Fruit fly (Drosophila melanogaster) whole organism, embryonic: ENCODE measurements around the gene D12.

Experiments used
- Atf3 ChIP-seq: fragments of 200-800 bp; sonication (Bioruptor generic); optimal IDR thresholded peaks from 3 replicates; lab custom pipeline; 2016; ENCODE audit warnings: missing biosample characterization, missing genetic modification characterization
- BtbVII ChIP-seq: fragments of 200-800 bp; sonication (Bioruptor generic); optimal IDR thresholded peaks from 3 replicates; lab custom pipeline; 2017; ENCODE audit warnings: missing biosample characterization, mild to moderate bottlenecking, missing genetic modification characterization
- CG1024 ChIP-seq: fragments of 200-800 bp; sonication (Bioruptor generic); IDR thresholded peaks from 2 replicates; pipeline ENCODE4 v1.3.6; 2022; ENCODE audit warnings: missing biosample characterization, missing genetic modification characterization
- CG11093 ChIP-seq: fragments of 200-800 bp; sonication (Bioruptor generic); IDR thresholded peaks from 3 replicates; pipeline ENCODE4 v1.3.6; 2022; ENCODE audit warnings: missing biosample characterization, missing genetic modification characterization
- CG13287 ChIP-seq: fragments of 200-800 bp; sonication (Bioruptor generic); IDR thresholded peaks from 2 replicates; pipeline ENCODE4 v1.3.6; 2022; ENCODE audit warnings: missing biosample characterization, missing genetic modification characterization; ENCODE audit not compliant: partially characterized antibody
- CG14710 ChIP-seq: fragments of 200-800 bp; sonication (Bioruptor generic); optimal IDR thresholded peaks from 3 replicates; lab custom pipeline; 2019; ENCODE audit warnings: missing biosample characterization, mild to moderate bottlenecking, missing genetic modification characterization, moderate library complexity
- CG14860 ChIP-seq: fragments of 200-800 bp; sonication (Bioruptor generic); IDR thresholded peaks from 3 replicates; pipeline ENCODE4 v1.3.6; 2022; ENCODE audit warnings: missing biosample characterization, missing genetic modification characterization; ENCODE audit not compliant: partially characterized antibody
- CG1529 ChIP-seq: fragments of 200-800 bp; sonication (Bioruptor generic); optimal IDR thresholded peaks from 3 replicates; lab custom pipeline; 2018; ENCODE audit warnings: missing biosample characterization, missing genetic modification characterization
- CG17829 ChIP-seq: fragments of 200-800 bp; optimal IDR thresholded peaks from 2 replicates; lab custom pipeline; 2019; ENCODE audit warnings: missing biosample characterization, mild to moderate bottlenecking, missing genetic modification characterization, moderate library complexity
- CG3281 ChIP-seq: fragments of 200-800 bp; sonication (Bioruptor generic); optimal IDR thresholded peaks from 3 replicates; lab custom pipeline; 2017; ENCODE audit warnings: missing biosample characterization, mild to moderate bottlenecking, missing genetic modification characterization
- CG33213 ChIP-seq: fragments of 200-800 bp; sonication (Bioruptor generic); optimal IDR thresholded peaks from 3 replicates; lab custom pipeline; 2016; ENCODE audit warnings: missing biosample characterization, missing genetic modification characterization
- CG34224 ChIP-seq: fragments of 200-800 bp; sonication (Bioruptor generic); IDR thresholded peaks from 3 replicates; pipeline ENCODE4 v1.3.6; 2022; ENCODE audit warnings: missing biosample characterization, missing genetic modification characterization; ENCODE audit not compliant: partially characterized antibody
- CG42726 ChIP-seq: fragments of 200-800 bp; sonication (Bioruptor generic); IDR thresholded peaks from 2 replicates; pipeline ENCODE4 v1.3.6; 2022; ENCODE audit warnings: missing biosample characterization, missing genetic modification characterization; ENCODE audit not compliant: partially characterized antibody
- CG7786 ChIP-seq: fragments of 200-800 bp; sonication (Bioruptor generic); optimal IDR thresholded peaks from 2 replicates; lab custom pipeline; 2016; ENCODE audit warnings: missing biosample characterization, missing genetic modification characterization
- CG7839 ChIP-seq: fragments of 200-800 bp; sonication (Bioruptor generic); optimal IDR thresholded peaks from 3 replicates; lab custom pipeline; 2018; ENCODE audit warnings: missing biosample characterization, mild to moderate bottlenecking, missing genetic modification characterization, moderate library complexity
- CG8944 ChIP-seq: fragments of 200-800 bp; sonication (Bioruptor generic); optimal IDR thresholded peaks from 3 replicates; lab custom pipeline; 2016; ENCODE audit warnings: missing biosample characterization, missing genetic modification characterization
- CG9797 ChIP-seq: fragments of 200-800 bp; sonication (Bioruptor generic); optimal IDR thresholded peaks from 3 replicates; lab custom pipeline; 2018; ENCODE audit warnings: missing biosample characterization, mild to moderate bottlenecking, missing genetic modification characterization
- CG9817 ChIP-seq: fragments of 200-800 bp; sonication (Bioruptor generic); optimal IDR thresholded peaks from 2 replicates; lab custom pipeline; 2018; ENCODE audit warnings: missing biosample characterization, mild to moderate bottlenecking, missing genetic modification characterization, moderate library complexity
- Dll ChIP-seq: fragments of 200-800 bp; sonication (Bioruptor generic); IDR thresholded peaks from 4 replicates; pipeline ENCODE4 v1.3.6; 2022; ENCODE audit warnings: missing biosample characterization, missing genetic modification characterization; ENCODE audit not compliant: partially characterized antibody
- Fer1 ChIP-seq: fragments of 200-800 bp; sonication (Bioruptor generic); optimal IDR thresholded peaks from 2 replicates; lab custom pipeline; 2017; ENCODE audit warnings: missing biosample characterization, mild to moderate bottlenecking, missing genetic modification characterization
- Fer2 ChIP-seq: fragments of 200-800 bp; sonication (Bioruptor generic); optimal IDR thresholded peaks from 2 replicates; lab custom pipeline; 2018; ENCODE audit warnings: missing biosample characterization, mild to moderate bottlenecking, missing genetic modification characterization, moderate library complexity
- GATAe ChIP-seq: fragments of 200-800 bp; sonication (Bioruptor generic); conservative IDR thresholded peaks from 2 replicates; pipeline ENCODE4 v1.3.6; 2022; ENCODE audit warnings: missing biosample characterization, missing genetic modification characterization
- HLH4C ChIP-seq: fragments of 200-800 bp; sonication (Bioruptor generic); IDR thresholded peaks from 3 replicates; pipeline ENCODE4 v1.3.6; 2022; ENCODE audit warnings: missing biosample characterization, missing genetic modification characterization; ENCODE audit not compliant: partially characterized antibody
- HLHmδ ChIP-seq: fragments of 200-800 bp; sonication (Bioruptor generic); optimal IDR thresholded peaks from 2 replicates; lab custom pipeline; 2018; ENCODE audit warnings: missing biosample characterization, mild to moderate bottlenecking, missing genetic modification characterization, moderate library complexity
- HmgZ ChIP-seq: fragments of 200-800 bp; sonication (Bioruptor generic); optimal IDR thresholded peaks from 2 replicates; lab custom pipeline; 2018; ENCODE audit warnings: missing biosample characterization, mild to moderate bottlenecking, missing genetic modification characterization
- MBD-R2 ChIP-seq: fragments of 200-800 bp; sonication (Bioruptor generic); IDR thresholded peaks from 2 replicates; pipeline ENCODE4 v1.3.6; 2022; ENCODE audit warnings: missing biosample characterization, missing genetic modification characterization
- NK7.1 ChIP-seq: fragments of 200-800 bp; sonication (Bioruptor generic); optimal IDR thresholded peaks from 3 replicates; lab custom pipeline; 2016; ENCODE audit warnings: missing biosample characterization, missing genetic modification characterization
- Rfx ChIP-seq: fragments of 200-800 bp; sonication (Bioruptor generic); IDR thresholded peaks from 2 replicates; pipeline ENCODE4 v1.3.6; 2022; ENCODE audit warnings: missing biosample characterization, missing genetic modification characterization
- Scr ChIP-seq: fragments of 200-800 bp; sonication (Bioruptor generic); IDR thresholded peaks from 2 replicates; pipeline ENCODE4 v1.3.6; 2022; ENCODE audit warnings: missing biosample characterization, missing genetic modification characterization; ENCODE audit not compliant: partially characterized antibody
- Sox102F ChIP-seq: fragments of 200-800 bp; sonication (Bioruptor generic); optimal IDR thresholded peaks from 2 replicates; lab custom pipeline; 2018; ENCODE audit warnings: missing biosample characterization, mild to moderate bottlenecking, missing genetic modification characterization, moderate library complexity
- ab ChIP-seq: fragments of 200-800 bp; sonication (Bioruptor generic); optimal IDR thresholded peaks from 2 replicates; lab custom pipeline; 2016; ENCODE audit warnings: missing biosample characterization, missing genetic modification characterization
- btn ChIP-seq: fragments of 200-800 bp; sonication (Bioruptor generic); optimal IDR thresholded peaks from 2 replicates; lab custom pipeline; 2016; ENCODE audit warnings: missing biosample characterization, missing genetic modification characterization
- ems ChIP-seq: fragments of 200-800 bp; sonication (Bioruptor generic); optimal IDR thresholded peaks from 3 replicates; lab custom pipeline; 2016; ENCODE audit warnings: missing biosample characterization, missing genetic modification characterization
- gfzf ChIP-seq: fragments of 200-800 bp; sonication (Bioruptor generic); optimal IDR thresholded peaks from 2 replicates; lab custom pipeline; 2016; ENCODE audit warnings: missing biosample characterization, mild to moderate bottlenecking, missing genetic modification characterization, moderate library complexity
- inv ChIP-seq: fragments of 200-800 bp; sonication (Bioruptor generic); IDR thresholded peaks from 2 replicates; pipeline ENCODE4 v1.3.6; 2022; ENCODE audit warnings: missing biosample characterization, missing genetic modification characterization; ENCODE audit not compliant: partially characterized antibody
- knrl ChIP-seq: fragments of 200-800 bp; sonication (Bioruptor generic); IDR thresholded peaks from 3 replicates; pipeline ENCODE4 v1.3.6; 2022; ENCODE audit warnings: missing biosample characterization, missing genetic modification characterization; ENCODE audit not compliant: partially characterized antibody
- lola ChIP-seq, 3 experiments: fragments of >200 bp in 2 of 3; fragments of 200-800 bp in 1 of 3; sonication (Bioruptor generic) in 1 of 3; optimal IDR thresholded peaks; 2 replicates each; lab custom pipeline; 2017 to 2019; ENCODE audit warnings: missing biosample characterization in 3 of 3, missing genetic modification characterization in 3 of 3, mild to moderate bottlenecking in 1 of 3, moderate library complexity in 1 of 3
- luna ChIP-seq: fragments of 200-800 bp; sonication (Bioruptor generic); optimal IDR thresholded peaks from 2 replicates; lab custom pipeline; 2016; ENCODE audit warnings: missing biosample characterization, missing genetic modification characterization
- pb ChIP-seq: fragments of 200-800 bp; sonication (Bioruptor generic); optimal IDR thresholded peaks from 3 replicates; lab custom pipeline; 2016; ENCODE audit warnings: missing biosample characterization, missing genetic modification characterization
- so ChIP-seq: fragments of 200-800 bp; sonication (Bioruptor generic); IDR thresholded peaks from 3 replicates; pipeline ENCODE4 v1.3.6; 2022; ENCODE audit warnings: missing biosample characterization, missing genetic modification characterization
- stc ChIP-seq: fragments of 200-800 bp; sonication (Bioruptor generic); IDR thresholded peaks from 2 replicates; pipeline ENCODE4 v1.3.6; 2022; ENCODE audit warnings: missing biosample characterization, missing genetic modification characterization
- sug ChIP-seq: fragments of 200-800 bp; optimal IDR thresholded peaks from 2 replicates; lab custom pipeline; 2019; ENCODE audit warnings: missing biosample characterization, mild to moderate bottlenecking, missing genetic modification characterization, moderate library complexity
- tgo ChIP-seq: fragments of 200-800 bp; sonication (Bioruptor generic); IDR thresholded peaks from 3 replicates; pipeline ENCODE4 v1.3.6; 2022; ENCODE audit warnings: missing biosample characterization, missing genetic modification characterization
- tna ChIP-seq: fragments of 200-800 bp; sonication (Bioruptor generic); IDR thresholded peaks from 2 replicates; pipeline ENCODE4 v1.3.6; 2022; ENCODE audit warnings: missing biosample characterization, missing genetic modification characterization; ENCODE audit not compliant: partially characterized antibody
- trem ChIP-seq: fragments of 200-800 bp; optimal IDR thresholded peaks from 3 replicates; lab custom pipeline; 2019; ENCODE audit warnings: missing biosample characterization, mild to moderate bottlenecking, missing genetic modification characterization, moderate library complexity
- ttk ChIP-seq: fragments of 200-800 bp; sonication (Bioruptor generic); IDR thresholded peaks from 2 replicates; pipeline ENCODE4 v2.1.2; 2022; ENCODE audit warnings: missing biosample characterization, missing genetic modification characterization
- tx ChIP-seq: fragments of 200-800 bp; sonication (Bioruptor generic); optimal IDR thresholded peaks from 2 replicates; lab custom pipeline; 2016; ENCODE audit warnings: missing biosample characterization, missing genetic modification characterization
- usp ChIP-seq: fragments of >200 bp; optimal IDR thresholded peaks from 2 replicates; lab custom pipeline; 2017; ENCODE audit warnings: missing biosample characterization, missing genetic modification characterization
- yki ChIP-seq: fragments of >200 bp; optimal IDR thresholded peaks from 3 replicates; lab custom pipeline; 2018
- zfh1 ChIP-seq: fragments of 200-800 bp; sonication (Bioruptor generic); IDR thresholded peaks from 3 replicates; pipeline ENCODE4 v1.3.6; 2022; ENCODE audit warnings: missing biosample characterization, missing genetic modification characterization
- zfh2 ChIP-seq: fragments of 200-800 bp; sonication (Bioruptor generic); optimal IDR thresholded peaks from 2 replicates; lab custom pipeline; 2016; ENCODE audit warnings: missing biosample characterization, missing genetic modification characterization

Gene D12

dm6 chr2L:8485562-8485961 lies 48.4 kb upstream of the D12 start:
- TF ChIP-seq CG3281 (GFP tag; lab: Kevin White, UChicago) (peak; percentile 3), CG11093 (GFP tag; lab: Robert Waterston, UW) (no peak), NK7.1 (GFP tag; lab: Kevin White, UChicago) (no peak), ab (GFP tag; lab: Kevin White, UChicago) (no peak), Sox102F (GFP tag; lab: Kevin White, UChicago) (no peak), CG9817 (no peak), CG7839 (tag; lab: Kevin White, UChicago) (peak; percentile 22), btn (GFP tag; lab: Kevin White, UChicago) (no peak), gfzf (GFP tag; lab: Kevin White, UChicago) (no peak), GATAe (GFP tag; lab: Robert Waterston, UW) (no peak), Fer2 (tag; lab: Kevin White, UChicago) (no peak), HLH4C (peak; percentile 62), BtbVII (no peak), Dll (0 out of 4 replicates have a peak, but pooled peaks have one; percentile 26), CG14860 (no peak), CG33213 (peak; percentile 7), inv (GFP tag; lab: Robert Waterston, UW) (peak; percentile 42; the same call in 1 of the 2 replicates), ttk (no peak), CG17829 (peak; percentile 6), CG1024 (GFP tag; lab: Robert Waterston, UW) (no peak), luna (no peak), knrl (GFP tag; lab: Robert Waterston, UW) (peak; percentile 34; the same call in 1 of the 3 replicates), Atf3 (GFP tag; lab: Kevin White, UChicago) (no peak), CG9797 (GFP tag; lab: Kevin White, UChicago) (no peak), HmgZ (tag; lab: Kevin White, UChicago) (peak; percentile 50), CG7786 (no peak), MBD-R2 (GFP tag; lab: Robert Waterston, UW) (no peak), so (GFP tag; lab: Robert Waterston, UW) (no peak), CG42726 (peak; percentile 89), lola (GFP tag; optimal IDR thresholded peaks at IDR 0.05; lab: Kevin White, UChicago) (no peak), sug (tag; lab: Kevin White, UChicago) (peak; percentile 1), tgo (GFP tag; lab: Robert Waterston, UW) (no peak), Scr (GFP tag; lab: Robert Waterston, UW) (peak; percentile 56), tna (GFP tag; lab: Robert Waterston, UW) (peak; percentile 67; the same call in 1 of the 2 replicates), CG8944 (GFP tag; lab: Kevin White, UChicago) (no peak), tx (GFP tag; lab: Kevin White, UChicago) (no peak), HLHmδ (GFP tag; lab: Kevin White, UChicago) (no peak), CG34224 (GFP tag; lab: Robert Waterston, UW) (peak; percentile 57; the same call in 2 of the 3 replicates), Fer1 (GFP tag; lab: Kevin White, UChicago) (peak; percentile 30), yki (no peak), zfh2 (no peak), trem (no peak), CG14710 (tag; lab: Kevin White, UChicago) (no peak), ems (GFP tag; lab: Kevin White, UChicago) (no peak), pb (GFP tag; lab: Kevin White, UChicago) (no peak), usp (GFP tag; lab: Kevin White, UChicago) (no peak), Rfx (no peak), zfh1 (GFP tag; lab: Robert Waterston, UW) (peak; percentile 29; the same call in 1 of the 3 replicates), stc (GFP tag; lab: Robert Waterston, UW) (no peak), CG1529 (GFP tag; lab: Kevin White, UChicago) (no peak), CG13287 (GFP tag; lab: Robert Waterston, UW) (peak; percentile 50; the same call in 1 of the 2 replicates)
